Worm (Caenorhabditis elegans) whole organism, mixed stage, embryonic: ENCODE measurements around the gene srsx-19.

Experiments
- elt-3 ChIP-seq: fragments of 150-350 bp; optimal IDR thresholded peaks from 2 replicates; lab custom pipeline; 2014; ENCODE audit warnings: missing biosample characterization, missing genetic modification characterization
- lin-13 ChIP-seq: fragments of 150-350 bp; optimal IDR thresholded peaks from 2 replicates; lab custom pipeline; 2014; ENCODE audit warnings: missing biosample characterization, missing genetic modification characterization
- nhr-12 ChIP-seq: fragments of 150-350 bp; optimal IDR thresholded peaks from 2 replicates; lab custom pipeline; 2014; ENCODE audit warnings: missing biosample characterization, missing genetic modification characterization
- nhr-237 ChIP-seq: fragments of 150-350 bp; optimal IDR thresholded peaks from 2 replicates; lab custom pipeline; 2014; ENCODE audit warnings: missing biosample characterization, missing genetic modification characterization
- nhr-28 ChIP-seq: fragments of 150-350 bp; optimal IDR thresholded peaks from 2 replicates; lab custom pipeline; 2014; ENCODE audit warnings: missing biosample characterization, missing genetic modification characterization
- snpc-4 ChIP-seq: fragments of 150-350 bp; optimal IDR thresholded peaks from 2 replicates; lab custom pipeline; 2014; ENCODE audit warnings: missing biosample characterization, missing genetic modification characterization
- unc-120 ChIP-seq: sonication (generic microtip); optimal IDR thresholded peaks from 2 replicates; lab custom pipeline; 2017; ENCODE audit warnings: missing genetic modification characterization, missing compliant biosample characterization; ENCODE audit not compliant: poor library complexity, severe bottlenecking
- unc-62 ChIP-seq: fragments of 150-350 bp; optimal IDR thresholded peaks from 2 replicates; lab custom pipeline; 2014; ENCODE audit warnings: missing biosample characterization, missing genetic modification reagents, missing genetic modification characterization
- ztf-11 ChIP-seq: fragments of 150-350 bp; optimal IDR thresholded peaks from 2 replicates; lab custom pipeline; 2014; ENCODE audit warnings: missing biosample characterization, missing genetic modification characterization

ce11 chrV:13902495-13902894 lies 15.0 kb downstream of the srsx-19 start, which contains the start of gene C06B3.1:
- TF ChIP-seq nhr-237 (tag; lab: Kevin White, UChicago) (no peak), ztf-11 (no peak), lin-13 (tag; lab: Kevin White, UChicago) (no peak), elt-3 (tag; lab: Kevin White, UChicago) (no peak), unc-120 (tag; lab: Kevin White, UChicago) (no peak), snpc-4 (no peak), nhr-28 (tag; lab: Kevin White, UChicago) (no peak), unc-62 (GFP tag; lab: Kevin White, UChicago) (no peak), nhr-12 (no peak)
